Worm (Caenorhabditis elegans) whole organism, late embryonic: ENCODE data around the gene R09F10.8.
"Not testable (repeated sequence)": the region's sequence is repeated elsewhere in the genome, so short reads cannot be mapped to it uniquely, and the experiment has no call there.

Experiments used
- ahr-1 ChIP-seq: sonication (generic microtip); optimal IDR thresholded peaks from 2 replicates; lab custom pipeline; 2016; ENCODE audit warnings: missing genetic modification characterization, missing compliant biosample characterization
- ama-1 ChIP-seq: fragments of 150-350 bp; optimal IDR thresholded peaks from 2 replicates; lab custom pipeline; 2014
- elt-4 ChIP-seq: sonication (generic microtip); optimal IDR thresholded peaks from 2 replicates; lab custom pipeline; 2016; ENCODE audit warnings: missing genetic modification characterization, missing compliant biosample characterization
- hlh-30 ChIP-seq: sonication (generic microtip); optimal IDR thresholded peaks from 2 replicates; lab custom pipeline; 2017; ENCODE audit warnings: antibody characterized with exemption, missing genetic modification characterization, missing compliant biosample characterization; ENCODE audit not compliant: insufficient read depth
- nfya-1 ChIP-seq: sonication (generic microtip); optimal IDR thresholded peaks from 2 replicates; lab custom pipeline; 2017; ENCODE audit warnings: missing genetic modification characterization, mild to moderate bottlenecking, missing compliant biosample characterization, antibody characterized with exemption, moderate library complexity
- pha-4 ChIP-seq: fragments of 150-350 bp; optimal IDR thresholded peaks from 2 replicates; lab custom pipeline; 2018; ENCODE audit warnings: missing biosample characterization, missing genetic modification reagents, missing genetic modification characterization
- rnt-1 ChIP-seq: sonication (generic microtip); optimal IDR thresholded peaks from 2 replicates; lab custom pipeline; 2016; ENCODE audit warnings: missing genetic modification characterization, missing compliant biosample characterization
- unc-3 ChIP-seq, 2 experiments: fragments of 200-800 bp in 1 of 2; sonication (Bioruptor generic) in 1 of 2; sonication (generic microtip) in 1 of 2; conservative IDR thresholded peaks in 1 of 2; optimal IDR thresholded peaks in 1 of 2; 2 replicates each; pipeline versions ENCODE4 v1.3.6 to Lab custom; 2016 to 2022; ENCODE audit warnings: missing compliant biosample characterization in 2 of 2, missing genetic modification characterization in 2 of 2, missing genetic modification reagents in 1 of 2

DNA sequence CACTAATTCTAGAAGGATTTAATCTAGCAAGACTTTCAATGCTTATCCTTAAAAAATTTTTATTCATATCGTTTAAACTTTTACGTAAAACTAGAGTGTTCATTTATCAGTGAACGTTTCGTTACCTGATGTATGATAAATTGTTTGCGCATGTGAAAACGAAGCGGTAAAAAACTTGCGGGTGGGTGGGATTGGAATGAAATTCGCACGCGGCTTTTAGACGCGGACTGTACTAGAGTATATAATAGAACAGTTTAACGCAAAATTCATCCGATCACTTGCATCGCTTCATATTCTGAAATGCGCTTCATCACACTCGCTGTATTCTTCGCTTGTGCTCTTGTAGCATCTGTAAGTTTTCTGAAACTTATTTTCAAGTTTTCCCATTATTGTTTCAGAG is 4.4 kb downstream of the R09F10.8 start, which contains the start of gene abu-9:
- TF ChIP-seq elt-4; pha-4 (tag; lab: Kevin White, UChicago); rnt-1 (tag; lab: Kevin White, UChicago); hlh-30 (tag; lab: Kevin White, UChicago); ahr-1 (tag; lab: Kevin White, UChicago); nfya-1 (tag; lab: Kevin White, UChicago); ama-1; unc-3 (GFP tag; conservative IDR thresholded peaks at IDR 0.05; lab: Robert Waterston, UW); unc-3 (tag; optimal IDR thresholded peaks at IDR 0.05; lab: Kevin White, UChicago): not testable (repeated sequence)
